Fruit fly (Drosophila melanogaster): ENCODE data around the gene Tak1.

Gene Tak1

dm6 chrX:20488701-20489122 is 36.0 kb downstream of the Tak1 start (continued):
- TF ChIP-seq CG8765 (GFP tag; IDR thresholded peaks at IDR 0.05) = no peak
- peak; percentile 38 for TF ChIP-seq CG12219 (GFP tag; optimal IDR thresholded peaks at IDR 0.05)
- TF ChIP-seq pita (GFP tag; optimal IDR thresholded peaks at IDR 0.05) = no peak
- no peak for TF ChIP-seq yki (optimal IDR thresholded peaks at IDR 0.05)
- no peak for TF ChIP-seq Lpt (GFP tag; optimal IDR thresholded peaks at IDR 0.05)
- no peak for TF ChIP-seq jigr1 (GFP tag; IDR thresholded peaks at IDR 0.05)
- no peak for TF ChIP-seq Dp (GFP tag; optimal IDR thresholded peaks at IDR 0.05)
- no peak for TF ChIP-seq Hey (tag; optimal IDR thresholded peaks at IDR 0.05)
- peak; percentile 38 for TF ChIP-seq Antp (GFP tag; optimal IDR thresholded peaks at IDR 0.05)
- no peak for TF ChIP-seq CG42726 (GFP tag; IDR thresholded peaks at IDR 0.05; ENCODE audit: partially characterized antibody)
- TF ChIP-seq Ptx1 (GFP tag; IDR thresholded peaks at IDR 0.05) = peak; percentile 51
- peak; percentile 43 for TF ChIP-seq Hr3 (GFP tag; optimal IDR thresholded peaks at IDR 0.05)
- peak; percentile 63 for TF ChIP-seq CG3281 (GFP tag; optimal IDR thresholded peaks at IDR 0.05)
- no peak for TF ChIP-seq hb (GFP tag; IDR thresholded peaks at IDR 0.05; ENCODE audit: partially characterized antibody)
- TF ChIP-seq psq (GFP tag; optimal IDR thresholded peaks at IDR 0.05) = no peak
- no peak for TF ChIP-seq ash1 (GFP tag; optimal IDR thresholded peaks at IDR 0.05)
- no peak for TF ChIP-seq stwl (tag; optimal IDR thresholded peaks at IDR 0.05)
- no peak for TF ChIP-seq zf30C (GFP tag; optimal IDR thresholded peaks at IDR 0.05)
- peak; percentile 23; the same call in 1 of the 2 replicates for TF ChIP-seq wor (GFP tag; IDR thresholded peaks at IDR 0.05)
- no peak for TF ChIP-seq Dbx (GFP tag; IDR thresholded peaks at IDR 0.05)
- TF ChIP-seq org-1 (GFP tag; optimal IDR thresholded peaks at IDR 0.05) = peak; percentile 54
- TF ChIP-seq emc (GFP tag; optimal IDR thresholded peaks at IDR 0.05) = peak; percentile 11
- peak; percentile 49 for TF ChIP-seq Max (GFP tag; optimal IDR thresholded peaks at IDR 0.05)
- no peak for TF ChIP-seq dimm (GFP tag; IDR thresholded peaks at IDR 0.05)
- TF ChIP-seq lov (optimal IDR thresholded peaks at IDR 0.05) = no peak
- no peak for TF ChIP-seq lov (GFP tag; IDR thresholded peaks at IDR 0.05)
- no peak for TF ChIP-seq gce (GFP tag; IDR thresholded peaks at IDR 0.05)
- TF ChIP-seq tap (tag; optimal IDR thresholded peaks at IDR 0.05) = peak; percentile 44
- peak; percentile 54 for TF ChIP-seq CG13775 (GFP tag; optimal IDR thresholded peaks at IDR 0.05)
- TF ChIP-seq BtbVII (GFP tag; optimal IDR thresholded peaks at IDR 0.05) = peak; percentile 59
- TF ChIP-seq pros (GFP tag; optimal IDR thresholded peaks at IDR 0.05) = no peak
- TF ChIP-seq CG2875 (GFP tag; optimal IDR thresholded peaks at IDR 0.05) = peak; percentile 20
- no peak for TF ChIP-seq CG10431 (GFP tag; optimal IDR thresholded peaks at IDR 0.05)
- TF ChIP-seq CG13296 (GFP tag; optimal IDR thresholded peaks at IDR 0.05) = peak; percentile 54
- TF ChIP-seq Bdp1 (GFP tag; optimal IDR thresholded peaks at IDR 0.05) = no peak
- no peak for TF ChIP-seq maf-S (GFP tag; optimal IDR thresholded peaks at IDR 0.05)
- TF ChIP-seq ttk (GFP tag; IDR thresholded peaks at IDR 0.05) = no peak
- peak; percentile 63 for TF ChIP-seq Fer1 (GFP tag; optimal IDR thresholded peaks at IDR 0.05)
- peak; percentile 21 for TF ChIP-seq Nf-YB (GFP tag; optimal IDR thresholded peaks at IDR 0.05)
- peak; percentile 34 for TF ChIP-seq CG13624 (GFP tag; optimal IDR thresholded peaks at IDR 0.05)
- peak; percentile 70 for TF ChIP-seq CG14710 (tag; optimal IDR thresholded peaks at IDR 0.05)
- peak; percentile 80 for TF ChIP-seq dmrt99B (tag; optimal IDR thresholded peaks at IDR 0.05)
- peak; percentile 28 for TF ChIP-seq CG1602 (GFP tag; optimal IDR thresholded peaks at IDR 0.05)
- no peak for TF ChIP-seq shn (GFP tag; optimal IDR thresholded peaks at IDR 0.05)
- TF ChIP-seq zen2 (GFP tag; IDR thresholded peaks at IDR 0.05; ENCODE audit: partially characterized antibody) = no peak
- no peak for TF ChIP-seq pb (GFP tag; optimal IDR thresholded peaks at IDR 0.05)
- TF ChIP-seq kay (GFP tag; optimal IDR thresholded peaks at IDR 0.05) = peak; percentile 42
- no peak for TF ChIP-seq Gug (GFP tag; IDR thresholded peaks at IDR 0.05)
- peak; percentile 35 for TF ChIP-seq gsb-n (tag; optimal IDR thresholded peaks at IDR 0.05)
- TF ChIP-seq CG12942 (GFP tag; optimal IDR thresholded peaks at IDR 0.05) = peak; percentile 5
- TF ChIP-seq Stat92E (GFP tag; optimal IDR thresholded peaks at IDR 0.05) = no peak
- no peak for TF ChIP-seq ham (GFP tag; IDR thresholded peaks at IDR 0.05)
